Worm (Caenorhabditis elegans) whole organism, L2 larva: ENCODE data around the gene F01G10.9.

ENCODE experiments used
- ZK546.5 ChIP-seq: sonication (generic microtip); optimal IDR thresholded peaks from 2 replicates; lab custom pipeline; 2017; ENCODE audit warnings: missing biosample characterization, missing genetic modification characterization
- aly-2 ChIP-seq: fragments of 150-350 bp; optimal IDR thresholded peaks from 2 replicates; lab custom pipeline; 2014; ENCODE audit warnings: missing biosample characterization, missing genetic modification characterization
- ama-1 ChIP-seq: fragments of 150-350 bp; optimal IDR thresholded peaks from 2 replicates; lab custom pipeline; 2018; ENCODE audit warnings: inconsistent platforms
- ceh-82 ChIP-seq: fragments of 150-350 bp; optimal IDR thresholded peaks from 2 replicates; lab custom pipeline; 2014; ENCODE audit warnings: missing biosample characterization, missing genetic modification characterization
- egl-27 ChIP-seq: sonication (generic microtip); optimal IDR thresholded peaks from 3 replicates; lab custom pipeline; 2017; ENCODE audit warnings: missing biosample characterization, missing genetic modification reagents, missing genetic modification characterization
- lsy-2 ChIP-seq, 2 experiments: fragments of 150-350 bp in 1 of 2; sonication (generic microtip) in 1 of 2; optimal IDR thresholded peaks; 2 replicates each; lab custom pipeline; 2014 to 2017; ENCODE audit warnings: missing biosample characterization in 2 of 2, missing genetic modification characterization in 2 of 2
- nhr-12 ChIP-seq: fragments of 150-350 bp; optimal IDR thresholded peaks from 2 replicates; lab custom pipeline; 2014; ENCODE audit warnings: missing biosample characterization, missing genetic modification characterization
- nhr-237 ChIP-seq: fragments of 150-350 bp; optimal IDR thresholded peaks from 2 replicates; lab custom pipeline; 2014; ENCODE audit warnings: missing biosample characterization, missing genetic modification characterization
- snpc-4 ChIP-seq: fragments of 150-350 bp; optimal IDR thresholded peaks from 2 replicates; lab custom pipeline; 2014; ENCODE audit warnings: missing biosample characterization, missing genetic modification characterization
- unc-39 ChIP-seq: fragments of 150-350 bp; optimal IDR thresholded peaks from 2 replicates; lab custom pipeline; 2014; ENCODE audit warnings: missing biosample characterization, missing genetic modification characterization
- unc-62 ChIP-seq: fragments of 150-350 bp; optimal IDR thresholded peaks from 2 replicates; lab custom pipeline; 2014; ENCODE audit warnings: missing biosample characterization, missing genetic modification reagents, missing genetic modification characterization

- TF ChIP-seq egl-27 (tag; lab: Kevin White, UChicago) (no peak), nhr-237 (tag; lab: Kevin White, UChicago) (no peak), snpc-4 (no peak), unc-62 (GFP tag; lab: Kevin White, UChicago) (no peak), nhr-12 (tag; lab: Kevin White, UChicago) (no peak), ZK546.5 (tag; lab: Kevin White, UChicago) (no peak), ceh-82 (tag; lab: Kevin White, UChicago) (no peak), ama-1 (lab: Kevin White, UChicago) (no peak), lsy-2 (tag; optimal IDR thresholded peaks at IDR 0.05; lab: Kevin White, UChicago) (no peak), aly-2 (tag; lab: Kevin White, UChicago) (no peak), unc-39 (no peak)
Observed at ce11 chrIV:10281482-10281881, 22.0 kb upstream of the F01G10.9 start, which contains the start of gene thk-1.
